Worm (Caenorhabditis elegans) whole organism, L4 larva: Measurements from ENCODE around the gene srd-13.

ENCODE experiments used
- Y105C5A.15 ChIP-seq: fragments of 200-800 bp; sonication (Bioruptor generic); IDR thresholded peaks from 2 replicates; pipeline ENCODE4 v1.3.6; 2022; ENCODE audit warnings: missing genetic modification characterization, missing compliant biosample characterization
- aly-2 ChIP-seq: sonication (generic microtip); optimal IDR thresholded peaks from 2 replicates; lab custom pipeline; 2018; ENCODE audit warnings: missing biosample characterization, missing genetic modification characterization
- ceh-82 ChIP-seq: sonication (generic microtip); optimal IDR thresholded peaks from 2 replicates; lab custom pipeline; 2017; ENCODE audit warnings: missing biosample characterization, missing genetic modification characterization
- ces-1 ChIP-seq: fragments of 150-350 bp; sonication (generic microtip); optimal IDR thresholded peaks from 4 replicates; lab custom pipeline; 2014; ENCODE audit warnings: missing biosample characterization, missing genetic modification reagents, missing genetic modification characterization
- fkh-10 ChIP-seq: fragments of 150-350 bp; optimal IDR thresholded peaks from 2 replicates; lab custom pipeline; 2014; ENCODE audit warnings: missing biosample characterization, missing genetic modification reagents, missing genetic modification characterization
- jun-1 ChIP-seq: fragments of 150-350 bp; optimal IDR thresholded peaks from 2 replicates; lab custom pipeline; 2014; ENCODE audit warnings: missing biosample characterization, missing genetic modification reagents, missing genetic modification characterization
- nhr-10 ChIP-seq: fragments of 150-350 bp; optimal IDR thresholded peaks from 2 replicates; lab custom pipeline; 2014; ENCODE audit warnings: missing biosample characterization, missing genetic modification characterization
- nhr-28 ChIP-seq: fragments of 150-350 bp; optimal IDR thresholded peaks from 2 replicates; lab custom pipeline; 2014; ENCODE audit warnings: missing biosample characterization, missing genetic modification characterization
- nhr-6 ChIP-seq: fragments of 150-350 bp; optimal IDR thresholded peaks from 2 replicates; lab custom pipeline; 2014; ENCODE audit warnings: missing biosample characterization, missing genetic modification characterization
- nhr-76 ChIP-seq: fragments of 150-350 bp; optimal IDR thresholded peaks from 2 replicates; lab custom pipeline; 2014; ENCODE audit warnings: missing biosample characterization, missing genetic modification characterization
- pqm-1 ChIP-seq: sonication (generic microtip); optimal IDR thresholded peaks from 2 replicates; lab custom pipeline; 2017; ENCODE audit warnings: missing biosample characterization, missing genetic modification characterization
- snpc-4 ChIP-seq: fragments of 150-350 bp; optimal IDR thresholded peaks from 2 replicates; lab custom pipeline; 2014; ENCODE audit warnings: missing biosample characterization, missing genetic modification characterization
- spr-3 ChIP-seq: fragments of 200-800 bp; sonication (Bioruptor generic); optimal IDR thresholded peaks from 2 replicates; lab custom pipeline; 2018; ENCODE audit warnings: mild to moderate bottlenecking, missing genetic modification characterization, missing compliant biosample characterization
- zag-1 ChIP-seq: fragments of 150-350 bp; optimal IDR thresholded peaks from 2 replicates; lab custom pipeline; 2014; ENCODE audit warnings: missing biosample characterization, missing genetic modification characterization

- TF ChIP-seq jun-1 (tag; lab: Kevin White, UChicago) (no peak), ceh-82 (tag; lab: Kevin White, UChicago) (no peak), ces-1 (no peak), fkh-10 (no peak), nhr-10 (tag; lab: Kevin White, UChicago) (no peak), snpc-4 (no peak), nhr-28 (tag; lab: Kevin White, UChicago) (no peak), nhr-6 (tag; lab: Kevin White, UChicago) (no peak), spr-3 (no peak), aly-2 (tag; lab: Kevin White, UChicago) (no peak), nhr-76 (tag; lab: Kevin White, UChicago) (no peak), Y105C5A.15 (GFP tag; lab: Robert Waterston, UW) (no peak), pqm-1 (tag; lab: Kevin White, UChicago) (no peak), zag-1 (tag; lab: Kevin White, UChicago) (no peak)
Observed at ce11 chrIV:5623718-5624117, 11.7 kb downstream of the srd-13 start, which contains the start of gene srsx-15.
